Worm (Caenorhabditis elegans) whole organism, L3 larva: ENCODE measurements around the gene F14D7.8.

Experiments used
- egl-5 ChIP-seq: fragments of 150-350 bp; optimal IDR thresholded peaks from 2 replicates; lab custom pipeline; 2017; ENCODE audit warnings: missing biosample characterization, missing genetic modification reagents, missing genetic modification characterization, inconsistent platforms
- nhr-12 ChIP-seq: fragments of 150-350 bp; optimal IDR thresholded peaks from 2 replicates; lab custom pipeline; 2014; ENCODE audit warnings: missing biosample characterization, missing genetic modification characterization
- snpc-4 ChIP-seq: fragments of 150-350 bp; optimal IDR thresholded peaks from 2 replicates; lab custom pipeline; 2014; ENCODE audit warnings: missing biosample characterization, missing genetic modification characterization

F14D7.8 gene

ce11 chrV:14267326-14267942, 45.2 kb downstream of the F14D7.8 start:
- TF ChIP-seq snpc-4 (tag; lab: Kevin White, UChicago) (peak; percentile 1), egl-5 (tag; lab: Kevin White, UChicago) (no peak), nhr-12 (tag; lab: Kevin White, UChicago) (no peak)
